Worm (Caenorhabditis elegans) whole organism, young adult: Measurements from ENCODE around the gene F56H9.8.

Experiments
- F10E7.11 ChIP-seq: sonication (generic microtip); optimal IDR thresholded peaks from 2 replicates; lab custom pipeline; 2017; ENCODE audit warnings: mild to moderate bottlenecking, missing genetic modification characterization, moderate library complexity, missing compliant biosample characterization
- F23B12.7 ChIP-seq: sonication (generic microtip); optimal IDR thresholded peaks from 2 replicates; lab custom pipeline; 2017; ENCODE audit warnings: missing genetic modification characterization, mild to moderate bottlenecking, missing compliant biosample characterization, antibody characterized with exemption, moderate library complexity; ENCODE audit not compliant: insufficient read depth
- F49E8.2 ChIP-seq: sonication (generic microtip); optimal IDR thresholded peaks from 3 replicates; lab custom pipeline; 2017; ENCODE audit warnings: missing genetic modification characterization, mild to moderate bottlenecking, missing compliant biosample characterization, antibody characterized with exemption, moderate library complexity; ENCODE audit not compliant: insufficient read depth
- ZK185.1 ChIP-seq: sonication (generic microtip); optimal IDR thresholded peaks from 2 replicates; lab custom pipeline; 2016; ENCODE audit warnings: mild to moderate bottlenecking, missing genetic modification characterization, missing compliant biosample characterization; ENCODE audit not compliant: poor library complexity, severe bottlenecking
- aptf-3 ChIP-seq: fragments of 200-800 bp; sonication (Bioruptor generic); IDR thresholded peaks from 2 replicates; pipeline ENCODE4 v1.3.6; 2022; ENCODE audit warnings: missing genetic modification characterization, missing compliant biosample characterization
- attf-3 ChIP-seq: fragments of 200-800 bp; sonication (Bioruptor generic); conservative IDR thresholded peaks from 2 replicates; pipeline ENCODE4 v1.3.6; 2022; ENCODE audit warnings: missing genetic modification reagents, missing genetic modification characterization, missing compliant biosample characterization
- cebp-2 ChIP-seq: fragments of 200-800 bp; sonication (Bioruptor generic); IDR thresholded peaks from 2 replicates; pipeline ENCODE4 v1.3.6; 2022; ENCODE audit warnings: missing genetic modification characterization, missing compliant biosample characterization
- lag-1 ChIP-seq: fragments of 200-800 bp; sonication (Bioruptor generic); IDR thresholded peaks from 2 replicates; pipeline ENCODE4 v1.3.6; 2022; ENCODE audit warnings: missing genetic modification reagents, missing genetic modification characterization, missing compliant biosample characterization
- nhr-179 ChIP-seq: sonication (generic microtip); optimal IDR thresholded peaks from 2 replicates; lab custom pipeline; 2016; ENCODE audit warnings: mild to moderate bottlenecking, missing genetic modification characterization, missing compliant biosample characterization
- pha-4 ChIP-seq: fragments of 150-350 bp; sonication (generic microtip); optimal IDR thresholded peaks from 2 replicates; lab custom pipeline; 2014; ENCODE audit warnings: missing biosample characterization, missing genetic modification reagents, missing genetic modification characterization
- somi-1 ChIP-seq: fragments of 200-800 bp; sonication (Bioruptor generic); optimal IDR thresholded peaks from 2 replicates; lab custom pipeline; 2018; ENCODE audit warnings: mild to moderate bottlenecking, missing genetic modification characterization, missing compliant biosample characterization
- unc-130 ChIP-seq: sonication (generic microtip); optimal IDR thresholded peaks from 2 replicates; lab custom pipeline; 2016; ENCODE audit warnings: missing genetic modification reagents, missing genetic modification characterization, missing compliant biosample characterization

DNA sequence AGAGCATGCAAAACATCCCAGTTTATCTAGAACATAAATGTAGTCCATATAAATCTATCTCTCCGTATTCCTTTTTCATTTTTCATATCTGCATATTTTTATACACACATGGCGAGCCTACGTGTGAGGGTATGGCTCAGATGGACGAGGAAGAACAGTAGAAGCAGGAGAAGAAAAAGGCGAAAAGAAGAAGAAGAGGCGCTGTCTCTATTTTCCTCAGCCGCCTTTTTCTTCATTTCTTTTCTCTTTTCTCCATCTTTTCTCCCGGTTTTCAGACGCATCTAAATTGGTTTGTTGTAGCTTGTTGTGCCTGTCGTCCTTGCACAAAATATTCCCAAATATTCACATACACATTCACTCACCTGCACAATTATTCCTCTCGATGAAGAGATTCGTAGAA, 51.4 kb downstream of the F56H9.8 start, which contains the start of gene K10C8.4:
- TF ChIP-seq unc-130 (GFP tag; lab: Kevin White, UChicago) (no peak), cebp-2 (GFP tag; lab: Robert Waterston, UW) (no peak), somi-1 (GFP tag; lab: Kevin White, UChicago) (no peak), pha-4 (tag; lab: Kevin White, UChicago) (no peak), F49E8.2 (tag; lab: Kevin White, UChicago) (no peak), ZK185.1 (tag; lab: Kevin White, UChicago) (no peak), F23B12.7 (tag; lab: Kevin White, UChicago) (no peak), attf-3 (no peak), aptf-3 (no peak), nhr-179 (tag; lab: Kevin White, UChicago) (no peak), lag-1 (no peak), F10E7.11 (tag; lab: Kevin White, UChicago) (no peak)
